Worm (Caenorhabditis elegans) whole organism, young adult: ENCODE results near the gene Y46H3C.5.

Source experiments
- C17E4.6 ChIP-seq: fragments of 200-800 bp; sonication (Bioruptor generic); IDR thresholded peaks from 2 replicates; pipeline ENCODE4 v1.3.6; 2022; ENCODE audit warnings: missing genetic modification reagents, missing genetic modification characterization, missing compliant biosample characterization
- F22D6.2 ChIP-seq: sonication (generic microtip); optimal IDR thresholded peaks from 2 replicates; lab custom pipeline; 2016; ENCODE audit warnings: mild to moderate bottlenecking, missing genetic modification characterization, missing compliant biosample characterization
- F33H1.4 ChIP-seq: fragments of 200-800 bp; sonication (Bioruptor generic); IDR thresholded peaks from 2 replicates; pipeline ENCODE4 v1.3.6; 2022; ENCODE audit warnings: missing genetic modification reagents, missing genetic modification characterization, missing compliant biosample characterization
- F37B4.10 ChIP-seq: fragments of 200-800 bp; sonication (Bioruptor generic); IDR thresholded peaks from 2 replicates; pipeline ENCODE4 v1.3.6; 2022; ENCODE audit warnings: missing genetic modification characterization, missing compliant biosample characterization
- F55B11.4 ChIP-seq: sonication (generic microtip); optimal IDR thresholded peaks from 2 replicates; lab custom pipeline; 2016; ENCODE audit warnings: missing compliant biosample characterization, missing genetic modification characterization, borderline replicate concordance; ENCODE audit not compliant: insufficient read depth
- K11D2.4 ChIP-seq: fragments of 200-800 bp; sonication (Bioruptor generic); IDR thresholded peaks from 2 replicates; pipeline ENCODE4 v1.3.6; 2022; ENCODE audit warnings: missing genetic modification reagents, missing genetic modification characterization, missing compliant biosample characterization
- K12H6.12 ChIP-seq: fragments of 200-800 bp; sonication (Bioruptor generic); optimal IDR thresholded peaks from 2 replicates; lab custom pipeline; 2018; ENCODE audit warnings: mild to moderate bottlenecking, missing genetic modification characterization, missing compliant biosample characterization
- T26A5.8 ChIP-seq: sonication (generic microtip); optimal IDR thresholded peaks from 2 replicates; lab custom pipeline; 2016; ENCODE audit warnings: missing genetic modification characterization, missing compliant biosample characterization
- Y53G8AR.9 ChIP-seq: fragments of 200-800 bp; sonication (Bioruptor generic); conservative IDR thresholded peaks from 2 replicates; pipeline ENCODE4 v1.3.6; 2022; ENCODE audit warnings: missing genetic modification reagents, missing genetic modification characterization, missing compliant biosample characterization
- Y95B8A.8 ChIP-seq: fragments of 200-800 bp; sonication (Bioruptor generic); IDR thresholded peaks from 2 replicates; pipeline ENCODE4 v1.3.6; 2022; ENCODE audit warnings: missing genetic modification reagents, missing genetic modification characterization, missing compliant biosample characterization
- aptf-2 ChIP-seq: fragments of 200-800 bp; sonication (Bioruptor generic); conservative IDR thresholded peaks from 2 replicates; pipeline ENCODE4 v1.3.6; 2022; ENCODE audit warnings: missing genetic modification reagents, missing genetic modification characterization, missing compliant biosample characterization
- aptf-3 ChIP-seq: fragments of 200-800 bp; sonication (Bioruptor generic); IDR thresholded peaks from 2 replicates; pipeline ENCODE4 v1.3.6; 2022; ENCODE audit warnings: missing genetic modification characterization, missing compliant biosample characterization
- bed-1 ChIP-seq: fragments of 200-800 bp; sonication (Bioruptor generic); IDR thresholded peaks from 2 replicates; pipeline ENCODE4 v1.3.6; 2022; ENCODE audit warnings: missing genetic modification reagents, missing genetic modification characterization, missing compliant biosample characterization
- cebp-2 ChIP-seq: fragments of 200-800 bp; sonication (Bioruptor generic); IDR thresholded peaks from 2 replicates; pipeline ENCODE4 v1.3.6; 2022; ENCODE audit warnings: missing genetic modification characterization, missing compliant biosample characterization
- ceh-58 ChIP-seq: fragments of 200-800 bp; sonication (Bioruptor generic); IDR thresholded peaks from 2 replicates; pipeline ENCODE4 v1.3.6; 2022; ENCODE audit warnings: missing genetic modification characterization, missing compliant biosample characterization
- ceh-91 ChIP-seq: fragments of 200-800 bp; sonication (Bioruptor generic); IDR thresholded peaks from 2 replicates; pipeline ENCODE4 v1.3.6; 2022; ENCODE audit warnings: missing genetic modification reagents, missing genetic modification characterization, missing compliant biosample characterization
- chd-7 ChIP-seq: sonication (generic microtip); optimal IDR thresholded peaks from 2 replicates; lab custom pipeline; 2016; ENCODE audit warnings: mild to moderate bottlenecking, missing genetic modification characterization, moderate library complexity, missing compliant biosample characterization
- dpl-1 ChIP-seq: fragments of 150-350 bp; optimal IDR thresholded peaks from 2 replicates; lab custom pipeline; 2014; ENCODE audit warnings: missing biosample characterization, missing genetic modification reagents, missing genetic modification characterization
- egrh-3 ChIP-seq: fragments of 200-800 bp; sonication (Bioruptor generic); IDR thresholded peaks from 2 replicates; pipeline ENCODE4 v1.3.6; 2022; ENCODE audit warnings: missing genetic modification reagents, missing genetic modification characterization, missing compliant biosample characterization
- hlh-12 ChIP-seq: sonication (generic microtip); optimal IDR thresholded peaks from 2 replicates; lab custom pipeline; 2016; ENCODE audit warnings: missing genetic modification characterization, missing compliant biosample characterization
- hrde-1 ChIP-seq: sonication (generic microtip); optimal IDR thresholded peaks from 2 replicates; lab custom pipeline; 2016; ENCODE audit warnings: missing genetic modification characterization, mild to moderate bottlenecking, missing compliant biosample characterization, moderate library complexity, missing genotype, missing genetic modification reagents, borderline replicate concordance
- lag-1 ChIP-seq: fragments of 200-800 bp; sonication (Bioruptor generic); IDR thresholded peaks from 2 replicates; pipeline ENCODE4 v1.3.6; 2022; ENCODE audit warnings: missing genetic modification reagents, missing genetic modification characterization, missing compliant biosample characterization
- lin-26 ChIP-seq: fragments of 200-800 bp; sonication (Bioruptor generic); IDR thresholded peaks from 2 replicates; pipeline ENCODE4 v1.3.6; 2022; ENCODE audit warnings: missing genetic modification reagents, missing genetic modification characterization, missing compliant biosample characterization
- lsl-1 ChIP-seq: fragments of 200-800 bp; sonication (Bioruptor generic); optimal IDR thresholded peaks from 2 replicates; lab custom pipeline; 2018; ENCODE audit warnings: mild to moderate bottlenecking, missing genetic modification characterization, moderate library complexity, missing compliant biosample characterization
- madf-3 ChIP-seq: fragments of 200-800 bp; sonication (Bioruptor generic); IDR thresholded peaks from 2 replicates; pipeline ENCODE4 v1.3.6; 2022; ENCODE audit warnings: missing genetic modification reagents, missing genetic modification characterization, missing compliant biosample characterization
- madf-6 ChIP-seq: fragments of 200-800 bp; sonication (Bioruptor generic); IDR thresholded peaks from 2 replicates; pipeline ENCODE4 v1.3.6; 2022; ENCODE audit warnings: missing genetic modification reagents, missing genetic modification characterization, missing compliant biosample characterization
- nfya-2 ChIP-seq: fragments of 200-800 bp; sonication (Bioruptor generic); IDR thresholded peaks from 2 replicates; pipeline ENCODE4 v1.3.6; 2022; ENCODE audit warnings: missing genetic modification reagents, missing genetic modification characterization, missing compliant biosample characterization
- sea-2 ChIP-seq: fragments of 200-800 bp; sonication (Bioruptor generic); IDR thresholded peaks from 2 replicates; pipeline ENCODE4 v1.3.6; 2022; ENCODE audit warnings: missing genetic modification characterization, missing compliant biosample characterization
- snpc-1.3 ChIP-seq: sonication (generic microtip); optimal IDR thresholded peaks from 2 replicates; lab custom pipeline; 2017; ENCODE audit warnings: missing genetic modification characterization, mild to moderate bottlenecking, missing compliant biosample characterization, antibody characterized with exemption, moderate library complexity, missing genotype, missing genetic modification reagents; ENCODE audit not compliant: insufficient read depth
- tlf-1 ChIP-seq: fragments of 200-800 bp; sonication (Bioruptor generic); optimal IDR thresholded peaks from 2 replicates; lab custom pipeline; 2018; ENCODE audit warnings: mild to moderate bottlenecking, missing genetic modification characterization, missing compliant biosample characterization
- xnd-1 ChIP-seq: sonication (generic microtip); optimal IDR thresholded peaks from 2 replicates; lab custom pipeline; 2016; ENCODE audit warnings: missing genotype, missing genetic modification reagents, missing genetic modification characterization, missing compliant biosample characterization
- ztf-22 ChIP-seq: fragments of 200-800 bp; sonication (Bioruptor generic); optimal IDR thresholded peaks from 2 replicates; lab custom pipeline; 2018; ENCODE audit warnings: mild to moderate bottlenecking, missing genetic modification characterization, moderate library complexity, missing compliant biosample characterization
- ztf-25 ChIP-seq: fragments of 200-800 bp; sonication (Bioruptor generic); IDR thresholded peaks from 2 replicates; pipeline ENCODE4 v1.3.6; 2022; ENCODE audit warnings: missing genetic modification reagents, missing genetic modification characterization, missing compliant biosample characterization
- ztf-6 ChIP-seq: fragments of 200-800 bp; sonication (Bioruptor generic); IDR thresholded peaks from 2 replicates; pipeline ENCODE4 v1.3.6; 2022; ENCODE audit warnings: missing genetic modification reagents, missing genetic modification characterization, missing compliant biosample characterization

Gene Y46H3C.5

ce11 chrV:1716892-1717291 is 24.6 kb upstream of the Y46H3C.5 start, which contains the start of gene srw-103:
TSS of gene srw-103 (plus strand) at chrV:1717192.
- TF ChIP-seq dpl-1 (GFP tag; lab: Kevin White, UChicago) = no peak
- TF ChIP-seq madf-6 = no peak
- TF ChIP-seq chd-7 (tag; lab: Kevin White, UChicago) = no peak
- no peak for TF ChIP-seq lin-26

- 0 out of 2 replicates have a peak, but pooled peaks have one; percentile 92 for TF ChIP-seq F37B4.10 (GFP tag; lab: Robert Waterston, UW)
- TF ChIP-seq cebp-2 (GFP tag; lab: Robert Waterston, UW) = peak; percentile 37; the same call in 1 of the 2 replicates
- TF ChIP-seq ztf-25 (GFP tag; lab: Robert Waterston, UW) = 0 out of 2 replicates have a peak, but pooled peaks have one; percentile 31
- TF ChIP-seq lag-1 = peak; percentile 63; the same call in 1 of the 2 replicates
- peak; percentile 28; the same call in 1 of the 2 replicates for TF ChIP-seq ceh-91 (GFP tag; lab: Robert Waterston, UW)
- TF ChIP-seq nfya-2 (GFP tag; lab: Robert Waterston, UW) = 0 out of 2 replicates have a peak, but pooled peaks have one; percentile 72
- TF ChIP-seq bed-1 (GFP tag; lab: Robert Waterston, UW) = 0 out of 2 replicates have a peak, but pooled peaks have one; percentile 73
- TF ChIP-seq sea-2 (GFP tag; lab: Robert Waterston, UW) = peak; percentile 77; the same call in 1 of the 2 replicates
- TF ChIP-seq ceh-58 (GFP tag; lab: Robert Waterston, UW) = peak; percentile 77; the same call in 1 of the 2 replicates
- peak; percentile 64 for TF ChIP-seq K11D2.4 (GFP tag; lab: Robert Waterston, UW)
- TF ChIP-seq aptf-3 (GFP tag; lab: Robert Waterston, UW) = 0 out of 2 replicates have a peak, but pooled peaks have one; percentile 21
- TF ChIP-seq Y95B8A.8 (GFP tag; lab: Robert Waterston, UW) = peak; percentile 75
- TF ChIP-seq ztf-6 = peak; percentile 8; the same call in 1 of the 2 replicates
Observed at ce11 chrV:1713761-1714160, 21.5 kb upstream of the Y46H3C.5 start.

- peak; percentile 34; the same call in 1 of the 2 replicates for TF ChIP-seq C17E4.6
Observed at ce11 chrV:1712471-1712870, 20.2 kb upstream of the Y46H3C.5 start.

ce11 chrV:1710909-1711308 is 18.6 kb upstream of the Y46H3C.5 start, which contains the start of gene srw-100:
TSS of gene srw-100 (plus strand) at chrV:1711209.
- no peak for TF ChIP-seq ceh-91 (GFP tag; lab: Robert Waterston, UW)
- no peak for TF ChIP-seq K12H6.12 (tag; lab: Kevin White, UChicago)
- TF ChIP-seq F22D6.2 = no peak
- TF ChIP-seq F55B11.4 (tag; lab: Kevin White, UChicago) = no peak
- no peak for TF ChIP-seq ztf-22 (GFP tag; lab: Kevin White, UChicago)
- TF ChIP-seq madf-3 (GFP tag; lab: Robert Waterston, UW) = no peak
- TF ChIP-seq aptf-2 (GFP tag; lab: Robert Waterston, UW) = no peak
- no peak for TF ChIP-seq hlh-12 (tag; lab: Kevin White, UChicago)

ce11 chrV:1708441-1708840 is 16.1 kb upstream of the Y46H3C.5 start, which contains the start of gene srw-99:
TSS of gene srw-99 (plus strand) at chrV:1708741.
- TF ChIP-seq hrde-1 (tag; lab: Kevin White, UChicago) = no peak
- no peak for TF ChIP-seq egrh-3 (GFP tag; lab: Robert Waterston, UW)
- TF ChIP-seq tlf-1 (GFP tag; lab: Kevin White, UChicago) = no peak

ce11 chrV:1701584-1702101 is 9.3 kb upstream of the Y46H3C.5 start, which contains the start of gene srw-90:
TSS of gene srw-90 (plus strand) at chrV:1702051.
- no peak for TF ChIP-seq Y53G8AR.9 (GFP tag; lab: Robert Waterston, UW)
- TF ChIP-seq ceh-91 (GFP tag; lab: Robert Waterston, UW) = no peak
- TF ChIP-seq T26A5.8 (tag; lab: Kevin White, UChicago) = no peak
- no peak for TF ChIP-seq snpc-1.3 (tag; lab: Kevin White, UChicago)
- TF ChIP-seq F33H1.4 (GFP tag; lab: Robert Waterston, UW) = peak; percentile 73
- TF ChIP-seq lsl-1 (GFP tag; lab: Kevin White, UChicago) = peak; percentile 85
- peak; percentile 72 for TF ChIP-seq madf-6
- TF ChIP-seq xnd-1 (tag; lab: Kevin White, UChicago) = peak; percentile 45
- TF ChIP-seq, all 124 proteins: peak for 4
